Worm (Caenorhabditis elegans) whole organism, young adult: ENCODE measurements around the gene Y60A3A.21.
A peak's percentile ranks its signal among the peaks of the same experiment; 100 is the strongest.

ENCODE experiments used
- B0336.3 ChIP-seq: fragments of 200-800 bp; sonication (Bioruptor generic); IDR thresholded peaks from 2 replicates; pipeline ENCODE4 v1.3.6; 2022; ENCODE audit warnings: missing genetic modification characterization, missing compliant biosample characterization
- C06A6.2 ChIP-seq: fragments of 200-800 bp; sonication (Bioruptor generic); conservative IDR thresholded peaks from 2 replicates; pipeline ENCODE4 v1.3.6; 2022; ENCODE audit warnings: missing genetic modification characterization, missing compliant biosample characterization
- D2030.7 ChIP-seq: fragments of 200-800 bp; sonication (Bioruptor generic); IDR thresholded peaks from 2 replicates; pipeline ENCODE4 v1.3.6; 2022; ENCODE audit warnings: missing genetic modification reagents, missing genetic modification characterization, missing compliant biosample characterization
- F33H1.4 ChIP-seq: fragments of 200-800 bp; sonication (Bioruptor generic); IDR thresholded peaks from 2 replicates; pipeline ENCODE4 v1.3.6; 2022; ENCODE audit warnings: missing genetic modification reagents, missing genetic modification characterization, missing compliant biosample characterization
- F57C9.4 ChIP-seq: sonication (generic microtip); optimal IDR thresholded peaks from 2 replicates; lab custom pipeline; 2017; ENCODE audit warnings: mild to moderate bottlenecking, missing genetic modification characterization, missing compliant biosample characterization
- Y56A3A.18 ChIP-seq: fragments of 200-800 bp; sonication (Bioruptor generic); IDR thresholded peaks from 2 replicates; pipeline ENCODE4 v1.3.6; 2022; ENCODE audit warnings: missing genetic modification reagents, missing genetic modification characterization, missing compliant biosample characterization
- Y95B8A.8 ChIP-seq: fragments of 200-800 bp; sonication (Bioruptor generic); IDR thresholded peaks from 2 replicates; pipeline ENCODE4 v1.3.6; 2022; ENCODE audit warnings: missing genetic modification reagents, missing genetic modification characterization, missing compliant biosample characterization
- akir-1 ChIP-seq: fragments of 200-800 bp; sonication (Bioruptor generic); optimal IDR thresholded peaks from 2 replicates; lab custom pipeline; 2018; ENCODE audit warnings: mild to moderate bottlenecking, missing genetic modification characterization, moderate library complexity, missing compliant biosample characterization
- atf-7 ChIP-seq: sonication (generic microtip); optimal IDR thresholded peaks from 2 replicates; lab custom pipeline; 2017; ENCODE audit warnings: mild to moderate bottlenecking, missing genetic modification characterization, missing compliant biosample characterization
- cebp-1 ChIP-seq, 2 experiments: fragments of 200-800 bp in 1 of 2; sonication (Bioruptor generic) in 1 of 2; sonication (generic microtip) in 1 of 2; IDR thresholded peaks in 1 of 2; optimal IDR thresholded peaks in 1 of 2; 2 replicates each; pipeline versions ENCODE4 v1.3.6 to Lab custom; 2017 to 2022; ENCODE audit warnings: missing compliant biosample characterization in 2 of 2, missing genetic modification characterization in 2 of 2, mild to moderate bottlenecking in 1 of 2, missing genetic modification reagents in 1 of 2, moderate library complexity in 1 of 2
- ceh-100 ChIP-seq: fragments of 200-800 bp; sonication (Bioruptor generic); IDR thresholded peaks from 2 replicates; pipeline ENCODE4 v1.3.6; 2022; ENCODE audit warnings: missing genetic modification reagents, missing genetic modification characterization, missing compliant biosample characterization
- ceh-40 ChIP-seq: fragments of 200-800 bp; sonication (Bioruptor generic); IDR thresholded peaks from 2 replicates; pipeline ENCODE4 v1.3.6; 2022; ENCODE audit warnings: missing genetic modification characterization, missing compliant biosample characterization
- dox-1 ChIP-seq: fragments of 200-800 bp; sonication (Bioruptor generic); IDR thresholded peaks from 2 replicates; pipeline ENCODE4 v1.3.6; 2022; ENCODE audit warnings: missing genetic modification reagents, missing genetic modification characterization, missing compliant biosample characterization
- egl-18 ChIP-seq: fragments of 200-800 bp; sonication (Bioruptor generic); IDR thresholded peaks from 2 replicates; pipeline ENCODE4 v1.3.6; 2022; ENCODE audit warnings: missing genetic modification reagents, missing genetic modification characterization, missing compliant biosample characterization
- egl-44 ChIP-seq: fragments of 200-800 bp; sonication (Bioruptor generic); IDR thresholded peaks from 2 replicates; pipeline ENCODE4 v1.3.6; 2022; ENCODE audit warnings: missing genetic modification reagents, missing genetic modification characterization, missing compliant biosample characterization
- egrh-3 ChIP-seq: fragments of 200-800 bp; sonication (Bioruptor generic); IDR thresholded peaks from 2 replicates; pipeline ENCODE4 v1.3.6; 2022; ENCODE audit warnings: missing genetic modification reagents, missing genetic modification characterization, missing compliant biosample characterization
- hlh-26 ChIP-seq: fragments of 200-800 bp; sonication (Bioruptor generic); conservative IDR thresholded peaks from 2 replicates; pipeline ENCODE4 v1.3.6; 2022; ENCODE audit warnings: missing genetic modification reagents, missing genetic modification characterization, missing compliant biosample characterization
- hmg-20 ChIP-seq: fragments of 200-800 bp; sonication (Bioruptor generic); IDR thresholded peaks from 2 replicates; pipeline ENCODE4 v1.3.6; 2022; ENCODE audit warnings: missing genetic modification reagents, missing genetic modification characterization, missing compliant biosample characterization
- lsl-1 ChIP-seq: fragments of 200-800 bp; sonication (Bioruptor generic); optimal IDR thresholded peaks from 2 replicates; lab custom pipeline; 2018; ENCODE audit warnings: mild to moderate bottlenecking, missing genetic modification characterization, moderate library complexity, missing compliant biosample characterization
- madf-3 ChIP-seq: fragments of 200-800 bp; sonication (Bioruptor generic); IDR thresholded peaks from 2 replicates; pipeline ENCODE4 v1.3.6; 2022; ENCODE audit warnings: missing genetic modification reagents, missing genetic modification characterization, missing compliant biosample characterization
- mes-4 ChIP-seq: sonication (generic microtip); optimal IDR thresholded peaks from 2 replicates; lab custom pipeline; 2016; ENCODE audit warnings: missing genotype, missing genetic modification characterization, missing compliant biosample characterization
- nfyb-1 ChIP-seq: fragments of 200-800 bp; sonication (Bioruptor generic); IDR thresholded peaks from 2 replicates; pipeline ENCODE4 v1.3.6; 2022; ENCODE audit warnings: missing genetic modification reagents, missing genetic modification characterization, missing compliant biosample characterization
- nhr-27 ChIP-seq: fragments of 200-800 bp; sonication (Bioruptor generic); optimal IDR thresholded peaks from 2 replicates; lab custom pipeline; 2018; ENCODE audit warnings: mild to moderate bottlenecking, missing genetic modification characterization, moderate library complexity, missing compliant biosample characterization
- nhr-80 ChIP-seq: sonication (generic microtip); optimal IDR thresholded peaks from 2 replicates; lab custom pipeline; 2016; ENCODE audit warnings: missing genetic modification characterization, missing compliant biosample characterization
- pbrm-1 ChIP-seq: fragments of 200-800 bp; sonication (Bioruptor generic); IDR thresholded peaks from 2 replicates; pipeline ENCODE4 v1.3.6; 2022; ENCODE audit warnings: missing genetic modification reagents, missing genetic modification characterization, missing compliant biosample characterization
- snpc-1.1 ChIP-seq: sonication (generic microtip); optimal IDR thresholded peaks from 2 replicates; lab custom pipeline; 2017; ENCODE audit warnings: missing genetic modification characterization, mild to moderate bottlenecking, missing compliant biosample characterization, antibody characterized with exemption, moderate library complexity, missing genotype, missing genetic modification reagents; ENCODE audit not compliant: insufficient read depth
- snpc-1.3 ChIP-seq: sonication (generic microtip); optimal IDR thresholded peaks from 2 replicates; lab custom pipeline; 2017; ENCODE audit warnings: missing genetic modification characterization, mild to moderate bottlenecking, missing compliant biosample characterization, antibody characterized with exemption, moderate library complexity, missing genotype, missing genetic modification reagents; ENCODE audit not compliant: insufficient read depth
- snpc-3.4 ChIP-seq: sonication (generic microtip); optimal IDR thresholded peaks from 2 replicates; lab custom pipeline; 2017; ENCODE audit warnings: missing genetic modification characterization, mild to moderate bottlenecking, missing compliant biosample characterization, antibody characterized with exemption, moderate library complexity, missing genotype, missing genetic modification reagents
- unc-62 ChIP-seq: fragments of 150-350 bp; optimal IDR thresholded peaks from 2 replicates; lab custom pipeline; 2014; ENCODE audit warnings: missing biosample characterization, missing genetic modification reagents, missing genetic modification characterization
- zfh-2 ChIP-seq: fragments of 200-800 bp; sonication (Bioruptor generic); conservative IDR thresholded peaks from 2 replicates; pipeline ENCODE4 v1.3.6; 2022; ENCODE audit warnings: missing genetic modification reagents, missing genetic modification characterization, missing compliant biosample characterization
- ztf-6 ChIP-seq: fragments of 200-800 bp; sonication (Bioruptor generic); IDR thresholded peaks from 2 replicates; pipeline ENCODE4 v1.3.6; 2022; ENCODE audit warnings: missing genetic modification reagents, missing genetic modification characterization, missing compliant biosample characterization

Gene Y60A3A.21

ce11 chrV:19994093-19994492, 17.7 kb upstream of the Y60A3A.21 start, which contains the start of gene Y60A3A.25:
Gene Y60A3A.25 (minus strand): TSS chrV:19994193.
- TF ChIP-seq atf-7 (tag; lab: Kevin White, UChicago) (no peak), mes-4 (no peak), egl-18 (no peak), snpc-1.1 (no peak), D2030.7 (GFP tag; lab: Robert Waterston, UW) (no peak), snpc-1.3 (tag; lab: Kevin White, UChicago) (no peak), F57C9.4 (tag; lab: Kevin White, UChicago) (no peak), C06A6.2 (no peak), madf-3 (GFP tag; lab: Robert Waterston, UW) (no peak), unc-62 (no peak)

ce11 chrV:19994665-19995064, 17.1 kb upstream of the Y60A3A.21 start:
- TF ChIP-seq nhr-80 (tag; lab: Kevin White, UChicago), result peak; percentile 51
- no peak for TF ChIP-seq ztf-6 (GFP tag; lab: Robert Waterston, UW)

ce11 chrV:19997481-19997880, 14.3 kb upstream of the Y60A3A.21 start:
- no peak for TF ChIP-seq ztf-6 (GFP tag; lab: Robert Waterston, UW)
- no peak for TF ChIP-seq F33H1.4
- no peak for TF ChIP-seq egl-44 (GFP tag; lab: Robert Waterston, UW)
- no peak for TF ChIP-seq nfyb-1 (GFP tag; lab: Robert Waterston, UW)
- no peak for TF ChIP-seq akir-1 (GFP tag; lab: Kevin White, UChicago)
- TF ChIP-seq B0336.3 (GFP tag; lab: Robert Waterston, UW), result no peak
- TF ChIP-seq lsl-1 (GFP tag; lab: Kevin White, UChicago), result no peak
- no peak for TF ChIP-seq Y95B8A.8 (GFP tag; lab: Robert Waterston, UW)
- no peak for TF ChIP-seq nhr-27
- TF ChIP-seq snpc-3.4 (tag; lab: Kevin White, UChicago), result no peak
- no peak for TF ChIP-seq Y56A3A.18 (GFP tag; lab: Robert Waterston, UW)
- peak; percentile 77 for TF ChIP-seq zfh-2 (GFP tag; lab: Robert Waterston, UW)
- peak; percentile 31; the same call in 1 of the 2 replicates for TF ChIP-seq dox-1 (GFP tag; lab: Robert Waterston, UW)
- peak; percentile 29; the same call in 1 of the 2 replicates for TF ChIP-seq egrh-3
- TF ChIP-seq pbrm-1 (GFP tag; lab: Robert Waterston, UW), result no peak

ce11 chrV:19998203-19998836, 13.4 kb upstream of the Y60A3A.21 start:
- TF ChIP-seq cebp-1 (GFP tag; IDR thresholded peaks at IDR 0.05; lab: Robert Waterston, UW) (no peak), cebp-1 (tag; optimal IDR thresholded peaks at IDR 0.05; lab: Kevin White, UChicago) (peak; percentile 28), ceh-100 (GFP tag; lab: Robert Waterston, UW) (no peak), hlh-26 (GFP tag; lab: Robert Waterston, UW) (no peak), Y56A3A.18 (GFP tag; lab: Robert Waterston, UW) (0 out of 2 replicates have a peak, but pooled peaks have one; percentile 35)

ce11 chrV:19999100-19999499, 12.7 kb upstream of the Y60A3A.21 start:
- peak; percentile 52; the same call in 1 of the 2 replicates for TF ChIP-seq zfh-2 (GFP tag; lab: Robert Waterston, UW)
- no peak for TF ChIP-seq ceh-40 (GFP tag; lab: Robert Waterston, UW)
- TF ChIP-seq C06A6.2, result no peak
- peak; percentile 51; the same call in 1 of the 2 replicates for TF ChIP-seq egrh-3
- TF ChIP-seq hmg-20 (GFP tag; lab: Robert Waterston, UW), result no peak
